Worm (Caenorhabditis elegans): Measurements from ENCODE around the gene fbxa-144.

Gene fbxa-144

DNA sequence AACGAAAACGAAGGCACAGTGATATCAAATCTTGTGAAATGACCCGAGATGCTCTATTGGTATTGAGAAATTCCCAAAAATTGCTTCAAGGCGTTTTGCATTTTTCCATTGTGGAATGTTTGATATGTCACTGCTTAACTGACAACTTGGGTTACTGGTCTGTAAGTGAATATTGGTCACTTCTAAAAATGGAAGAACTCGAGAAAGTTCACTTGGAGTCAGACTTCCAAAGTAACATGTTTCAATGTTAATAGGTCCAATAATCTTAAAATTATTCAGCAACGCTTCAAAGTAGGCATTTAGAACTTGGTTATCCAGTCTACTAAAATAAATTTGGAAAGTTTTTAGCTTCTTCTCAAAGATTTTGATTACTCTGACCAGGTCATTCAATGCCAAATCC is at the start of gene fbxa-144:
TSS of gene fbxa-144 (minus strand) at position 101 of the 400 bp plus-strand sequence.
- TF ChIP-seq fkh-10 (GFP tag; optimal IDR thresholded peaks at IDR 0.05) (no peak), ceh-28 (tag; optimal IDR thresholded peaks at IDR 0.05) (no peak), daf-12 (tag; optimal IDR thresholded peaks at IDR 0.05) (no peak)

DNA sequence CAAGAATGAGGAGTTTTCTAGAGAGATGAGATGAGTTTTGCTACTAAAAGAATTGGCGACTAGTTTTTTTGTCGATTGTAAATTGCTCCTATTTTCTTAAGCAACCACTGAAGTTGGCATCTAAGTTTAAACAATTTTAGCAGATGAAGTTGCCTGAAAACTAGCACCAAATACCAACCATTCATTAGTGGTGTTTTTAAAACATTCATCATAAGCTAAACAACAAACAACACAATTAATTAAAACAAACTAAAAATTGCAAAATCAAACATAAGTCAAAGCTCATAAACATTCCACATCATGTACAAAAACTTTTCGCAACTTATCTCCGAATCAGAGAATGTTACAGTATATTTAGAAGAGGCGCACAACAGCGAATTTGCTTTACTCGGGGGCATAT is 49.5 kb upstream of the fbxa-144 start, which contains the start of gene srz-13:
TSS of gene srz-13 (plus strand) at position 301 of the 400 bp plus-strand sequence.
- TF ChIP-seq ztf-11 (tag; optimal IDR thresholded peaks at IDR 0.05): no peak

DNA sequence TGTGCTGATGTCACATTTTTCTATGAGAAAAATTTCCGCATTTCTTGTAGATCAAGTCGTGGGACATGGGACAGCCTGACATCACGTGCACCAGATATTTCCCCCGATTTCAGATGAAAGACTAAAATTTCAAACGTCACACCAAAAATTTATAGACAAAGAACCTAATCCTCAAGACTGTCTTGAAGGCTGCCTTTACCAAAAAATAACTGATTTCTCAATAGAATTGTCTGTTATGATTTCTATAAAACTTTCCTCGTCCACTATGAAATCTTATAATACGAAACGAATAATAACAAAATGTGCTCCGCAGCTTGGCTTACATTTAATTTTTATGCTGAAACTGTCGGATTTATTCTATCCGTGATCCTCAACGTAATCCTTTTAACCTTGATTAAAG is 47.7 kb upstream of the fbxa-144 start, which contains the start of gene str-106:
TSS of gene str-106 (plus strand) at position 301 of the 400 bp plus-strand sequence.
- TF ChIP-seq skn-1 (tag; optimal IDR thresholded peaks at IDR 0.05) (no peak), eor-1 (tag; optimal IDR thresholded peaks at IDR 0.05) (no peak), nhr-76 (tag; optimal IDR thresholded peaks at IDR 0.05) (no peak), nhr-28 (tag; optimal IDR thresholded peaks at IDR 0.05) (no peak), jun-1 (tag; optimal IDR thresholded peaks at IDR 0.05) (no peak), fkh-2 (tag; optimal IDR thresholded peaks at IDR 0.05) (no peak), unc-39 (tag; optimal IDR thresholded peaks at IDR 0.05) (no peak), daf-12 (tag; optimal IDR thresholded peaks at IDR 0.05) (no peak), nfya-1 (tag; optimal IDR thresholded peaks at IDR 0.05; ENCODE audit: insufficient read depth) (no peak)

DNA sequence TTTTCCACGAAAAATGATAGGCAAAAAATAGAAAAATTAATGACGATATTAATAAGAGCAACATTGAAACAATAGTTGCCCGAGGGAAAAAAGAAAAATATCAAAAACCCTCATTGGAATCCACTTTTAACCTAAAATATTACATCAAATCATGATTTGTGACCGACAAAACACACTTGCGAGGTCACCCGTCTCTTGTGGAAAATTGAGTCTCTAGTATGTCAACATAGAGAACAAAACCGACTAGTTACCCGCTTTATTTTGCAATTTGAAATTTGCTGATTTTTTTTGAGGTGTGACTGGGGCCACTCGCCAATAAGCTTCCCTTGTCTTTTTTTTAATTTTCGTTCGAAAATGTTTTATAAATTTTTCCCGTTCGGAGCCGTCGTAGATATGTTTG is 43.2 kb upstream of the fbxa-144 start, which contains the start of gene cyp-33D1:
TSS of gene cyp-33D1 (minus strand) at position 101 of the 400 bp plus-strand sequence.
- TF ChIP-seq nhr-77 (tag; optimal IDR thresholded peaks at IDR 0.05) (no peak), elt-1 (tag; optimal IDR thresholded peaks at IDR 0.05) (no peak), nhr-23 (tag; optimal IDR thresholded peaks at IDR 0.05) (no peak), elt-2 (tag; optimal IDR thresholded peaks at IDR 0.05) (no peak), nhr-237 (tag; optimal IDR thresholded peaks at IDR 0.05) (no peak), nfya-1 (tag; optimal IDR thresholded peaks at IDR 0.05; ENCODE audit: insufficient read depth) (no peak), ceh-28 (tag; optimal IDR thresholded peaks at IDR 0.05) (no peak)

DNA sequence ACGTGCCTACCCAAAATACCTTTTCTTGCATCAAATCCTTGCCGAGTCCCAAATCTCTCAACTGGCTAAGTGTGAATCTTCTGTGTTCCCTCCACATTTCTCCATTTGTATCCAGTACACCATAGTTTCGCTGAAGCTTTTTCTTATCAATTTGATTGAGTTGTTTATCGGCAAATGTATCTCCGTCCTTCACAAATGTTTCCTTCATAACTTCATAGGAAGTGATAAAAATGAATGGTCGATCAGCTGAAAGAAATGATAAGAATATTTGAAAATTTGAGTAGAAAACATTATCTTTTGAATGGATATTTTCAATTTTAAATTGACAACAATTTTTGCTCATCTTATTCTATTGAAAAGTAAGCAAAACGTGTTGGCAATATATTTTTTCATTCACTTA is 42.6 kb upstream of the fbxa-144 start:
- TF ChIP-seq hmg-11 (tag; optimal IDR thresholded peaks at IDR 0.05) (no peak), nhr-237 (tag; optimal IDR thresholded peaks at IDR 0.05) (no peak), nhr-12 (tag; optimal IDR thresholded peaks at IDR 0.05) (no peak), zag-1 (tag; optimal IDR thresholded peaks at IDR 0.05) (no peak), lin-39 (tag; optimal IDR thresholded peaks at IDR 0.05) (no peak), snpc-4 (tag; optimal IDR thresholded peaks at IDR 0.05) (no peak), nhr-67 (tag; optimal IDR thresholded peaks at IDR 0.05) (no peak), elt-2 (tag; optimal IDR thresholded peaks at IDR 0.05) (peak; percentile 60), pqm-1 (tag; optimal IDR thresholded peaks at IDR 0.05) (peak; percentile 35), unc-62 (GFP tag; optimal IDR thresholded peaks at IDR 0.05) (no peak), nhr-11 (tag; optimal IDR thresholded peaks at IDR 0.05) (no peak), elt-1 (tag; optimal IDR thresholded peaks at IDR 0.05) (no peak)

DNA sequence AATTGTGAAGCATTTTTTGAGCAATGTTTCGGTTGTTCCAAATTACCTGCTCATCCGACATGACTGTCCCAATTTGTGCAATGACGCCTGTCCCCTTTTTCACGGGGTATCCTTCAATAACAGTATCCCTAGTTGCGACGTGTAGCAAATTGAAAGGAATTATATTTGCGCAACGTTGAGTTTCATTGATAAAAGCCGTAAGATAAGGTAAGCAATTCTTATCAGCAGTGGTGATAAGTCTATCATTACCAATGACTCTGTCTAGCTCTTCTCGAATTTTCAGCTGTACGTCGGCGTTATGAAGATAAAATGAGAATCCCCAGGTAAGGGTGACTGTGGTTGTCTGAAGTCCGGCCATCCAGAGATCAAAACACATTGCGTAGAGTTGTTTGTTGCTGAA is 41.5 kb upstream of the fbxa-144 start:
- no peak for TF ChIP-seq ztf-11 (tag; optimal IDR thresholded peaks at IDR 0.05)
- TF ChIP-seq elt-2 (tag; optimal IDR thresholded peaks at IDR 0.05): peak; percentile 23
- TF ChIP-seq fkh-2 (tag; optimal IDR thresholded peaks at IDR 0.05): no peak
- no peak for TF ChIP-seq ceh-28 (tag; optimal IDR thresholded peaks at IDR 0.05)

DNA sequence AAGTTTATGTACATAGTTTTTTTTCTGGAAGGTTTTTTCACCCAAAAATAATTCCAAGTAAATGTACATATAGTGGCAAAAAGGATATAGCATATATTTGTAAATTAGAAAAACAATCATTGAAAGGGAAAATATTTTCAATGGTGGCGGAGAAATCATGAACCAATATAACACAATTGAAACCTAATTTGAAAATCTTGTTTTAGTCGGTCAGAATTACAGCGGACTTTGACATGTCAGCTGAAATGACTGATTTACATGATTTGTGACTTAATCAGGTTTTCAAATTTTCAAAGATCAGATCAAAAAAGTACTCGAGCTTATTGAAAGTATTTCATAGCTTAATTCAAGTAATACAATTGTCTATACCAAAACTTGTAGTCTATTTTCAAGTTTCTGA is 39.1 kb upstream of the fbxa-144 start, which contains the start of gene K05D4.9:
TSS of gene K05D4.9 (minus strand) at position 101 of the 400 bp plus-strand sequence.
- TF ChIP-seq ama-1 (optimal IDR thresholded peaks at IDR 0.05) (no peak), ceh-82 (tag; optimal IDR thresholded peaks at IDR 0.05) (no peak), ZK546.5 (tag; optimal IDR thresholded peaks at IDR 0.05) (no peak), skn-1 (tag; optimal IDR thresholded peaks at IDR 0.05) (no peak), hmg-11 (tag; optimal IDR thresholded peaks at IDR 0.05) (no peak), elt-3 (tag; optimal IDR thresholded peaks at IDR 0.05) (no peak), fkh-2 (tag; optimal IDR thresholded peaks at IDR 0.05) (no peak)

Measured in whole organism, L3 larva.